Worm (Caenorhabditis elegans) whole organism, L4 larva: ENCODE measurements around the gene nkb-2.

Source experiments
- F26F4.8 ChIP-seq: fragments of 200-800 bp; sonication (Bioruptor generic); conservative IDR thresholded peaks from 2 replicates; pipeline ENCODE4 v1.3.6; 2022; ENCODE audit warnings: missing genetic modification characterization, missing compliant biosample characterization
- F37D6.2 ChIP-seq: sonication (generic microtip); optimal IDR thresholded peaks from 2 replicates; lab custom pipeline; 2016; ENCODE audit warnings: mild to moderate bottlenecking, missing genetic modification characterization, missing compliant biosample characterization
- R02D3.7 ChIP-seq: fragments of 150-350 bp; sonication (generic microtip); optimal IDR thresholded peaks from 3 replicates; lab custom pipeline; 2014; ENCODE audit warnings: missing biosample characterization, missing genetic modification characterization
- Y105C5A.15 ChIP-seq: fragments of 200-800 bp; sonication (Bioruptor generic); IDR thresholded peaks from 2 replicates; pipeline ENCODE4 v1.3.6; 2022; ENCODE audit warnings: missing genetic modification characterization, missing compliant biosample characterization
- ZK337.2 ChIP-seq: fragments of 200-800 bp; sonication (Bioruptor generic); IDR thresholded peaks from 2 replicates; pipeline ENCODE4 v1.3.6; 2022; ENCODE audit warnings: missing genetic modification reagents, missing genetic modification characterization, missing compliant biosample characterization
- aha-1 ChIP-seq: fragments of 150-350 bp; peaks from one replicate; lab custom pipeline; 2014; ENCODE audit warnings: missing biosample characterization, missing genetic modification characterization
- ceh-62 ChIP-seq: sonication (generic microtip); optimal IDR thresholded peaks from 2 replicates; lab custom pipeline; 2017; ENCODE audit warnings: missing biosample characterization, missing genetic modification characterization
- ces-1 ChIP-seq: fragments of 150-350 bp; sonication (generic microtip); optimal IDR thresholded peaks from 4 replicates; lab custom pipeline; 2014; ENCODE audit warnings: missing biosample characterization, missing genetic modification reagents, missing genetic modification characterization
- dmd-8 ChIP-seq: fragments of 200-800 bp; sonication (Bioruptor generic); IDR thresholded peaks from 2 replicates; pipeline ENCODE4 v1.3.6; 2022; ENCODE audit warnings: missing genetic modification characterization, missing compliant biosample characterization
- dve-1 ChIP-seq: sonication (generic microtip); optimal IDR thresholded peaks from 2 replicates; lab custom pipeline; 2017; ENCODE audit warnings: antibody characterized with exemption, mild to moderate bottlenecking, missing genetic modification characterization, missing compliant biosample characterization; ENCODE audit not compliant: insufficient read depth
- egl-27 ChIP-seq: sonication (generic microtip); optimal IDR thresholded peaks from 3 replicates; lab custom pipeline; 2017; ENCODE audit warnings: missing biosample characterization, missing genetic modification reagents, missing genetic modification characterization
- egl-43 ChIP-seq: fragments of 200-800 bp; sonication (Bioruptor generic); IDR thresholded peaks from 2 replicates; pipeline ENCODE4 v1.3.6; 2022; ENCODE audit warnings: missing genetic modification reagents, missing genetic modification characterization, missing compliant biosample characterization
- fkh-10 ChIP-seq: fragments of 150-350 bp; optimal IDR thresholded peaks from 2 replicates; lab custom pipeline; 2014; ENCODE audit warnings: missing biosample characterization, missing genetic modification reagents, missing genetic modification characterization
- hif-1 ChIP-seq, 2 experiments: sonication (generic microtip); optimal IDR thresholded peaks; 2 replicates each; lab custom pipeline; 2016 to 2017; ENCODE audit warnings: missing compliant biosample characterization in 2 of 2, missing genetic modification characterization in 2 of 2, missing genetic modification reagents in 2 of 2, missing genotype in 2 of 2, mild to moderate bottlenecking in 1 of 2
- lin-1 ChIP-seq: fragments of 200-800 bp; sonication (Bioruptor generic); IDR thresholded peaks from 2 replicates; pipeline ENCODE4 v1.3.6; 2022; ENCODE audit warnings: missing genetic modification reagents, missing genetic modification characterization, missing compliant biosample characterization
- lin-15B ChIP-seq: fragments of 150-350 bp; sonication (generic microtip); optimal IDR thresholded peaks from 3 replicates; lab custom pipeline; 2014; ENCODE audit warnings: missing biosample characterization, missing genetic modification characterization
- lin-29 ChIP-seq: fragments of 200-800 bp; sonication (Bioruptor generic); IDR thresholded peaks from 2 replicates; pipeline ENCODE4 v1.3.6; 2022; ENCODE audit warnings: missing genetic modification reagents, missing genetic modification characterization, missing compliant biosample characterization
- lin-38 ChIP-seq: fragments of 200-800 bp; sonication (Bioruptor generic); IDR thresholded peaks from 2 replicates; pipeline ENCODE4 v1.3.6; 2022; ENCODE audit warnings: missing genetic modification reagents, missing genetic modification characterization, missing compliant biosample characterization
- nhr-11 ChIP-seq: fragments of 150-350 bp; optimal IDR thresholded peaks from 2 replicates; lab custom pipeline; 2014; ENCODE audit warnings: missing biosample characterization, missing genetic modification characterization
- nhr-237 ChIP-seq: sonication (generic microtip); optimal IDR thresholded peaks from 2 replicates; lab custom pipeline; 2017; ENCODE audit warnings: missing biosample characterization, missing genetic modification characterization
- nhr-76 ChIP-seq: fragments of 150-350 bp; optimal IDR thresholded peaks from 2 replicates; lab custom pipeline; 2014; ENCODE audit warnings: missing biosample characterization, missing genetic modification characterization
- php-3 ChIP-seq: fragments of 200-800 bp; sonication (Bioruptor generic); IDR thresholded peaks from 2 replicates; pipeline ENCODE4 v1.3.6; 2022; ENCODE audit warnings: missing genetic modification reagents, missing genetic modification characterization, missing compliant biosample characterization
- pqm-1 ChIP-seq: sonication (generic microtip); optimal IDR thresholded peaks from 2 replicates; lab custom pipeline; 2017; ENCODE audit warnings: missing biosample characterization, missing genetic modification characterization
- rbr-2 ChIP-seq: sonication (generic microtip); optimal IDR thresholded peaks from 2 replicates; lab custom pipeline; 2016; ENCODE audit warnings: missing genotype, missing genetic modification characterization, missing compliant biosample characterization
- set-16 ChIP-seq: fragments of 200-800 bp; sonication (Bioruptor generic); IDR thresholded peaks from 2 replicates; pipeline ENCODE4 v1.3.6; 2022; ENCODE audit warnings: missing genetic modification reagents, missing genetic modification characterization, missing compliant biosample characterization
- tra-1 ChIP-seq: fragments of 200-800 bp; sonication (Bioruptor generic); IDR thresholded peaks from 2 replicates; pipeline ENCODE4 v1.3.6; 2022; ENCODE audit warnings: missing genetic modification reagents, missing genetic modification characterization, missing compliant biosample characterization
- unc-39 ChIP-seq: sonication (generic microtip); optimal IDR thresholded peaks from 2 replicates; lab custom pipeline; 2017; ENCODE audit warnings: missing biosample characterization, missing genetic modification characterization
- unc-62 ChIP-seq, 3 experiments: fragments of 150-350 bp in 1 of 3; sonication (generic microtip); optimal IDR thresholded peaks in 2 of 3; peaks in 1 of 3; 1 replicate in 1 of 3; 2 replicates in 2 of 3; lab custom pipeline; 2014 to 2017; ENCODE audit warnings: missing biosample characterization in 3 of 3, missing genetic modification characterization in 3 of 3, missing genetic modification reagents in 3 of 3, missing genotype in 1 of 3
- ztf-11 ChIP-seq: fragments of 150-350 bp; optimal IDR thresholded peaks from 2 replicates; lab custom pipeline; 2014; ENCODE audit warnings: missing biosample characterization, missing genetic modification characterization

Gene nkb-2

DNA sequence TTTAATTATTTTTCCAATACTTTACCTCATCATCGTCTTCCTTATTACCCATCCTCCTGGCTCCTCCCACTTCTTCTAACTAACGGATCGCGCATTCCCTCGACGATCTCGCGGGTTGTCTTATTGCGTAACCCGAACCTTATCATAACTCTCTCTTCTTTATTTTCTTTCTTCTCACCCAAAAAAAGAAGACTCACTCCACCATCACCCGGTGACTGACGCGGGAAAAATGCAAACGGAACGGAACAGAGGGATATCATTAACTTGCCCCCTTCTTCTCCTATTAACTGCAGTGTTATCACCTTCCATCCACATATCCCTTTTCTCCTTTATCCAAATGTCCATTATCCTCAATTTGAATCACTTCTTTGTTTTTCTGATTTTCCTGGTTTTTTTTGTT lies 20.7 kb upstream of the nkb-2 start:
- no peak for TF ChIP-seq lin-38 (GFP tag; lab: Robert Waterston, UW)
- TF ChIP-seq unc-39 (tag; lab: Kevin White, UChicago): no peak
- no peak for TF ChIP-seq ceh-62 (tag; lab: Kevin White, UChicago)

DNA sequence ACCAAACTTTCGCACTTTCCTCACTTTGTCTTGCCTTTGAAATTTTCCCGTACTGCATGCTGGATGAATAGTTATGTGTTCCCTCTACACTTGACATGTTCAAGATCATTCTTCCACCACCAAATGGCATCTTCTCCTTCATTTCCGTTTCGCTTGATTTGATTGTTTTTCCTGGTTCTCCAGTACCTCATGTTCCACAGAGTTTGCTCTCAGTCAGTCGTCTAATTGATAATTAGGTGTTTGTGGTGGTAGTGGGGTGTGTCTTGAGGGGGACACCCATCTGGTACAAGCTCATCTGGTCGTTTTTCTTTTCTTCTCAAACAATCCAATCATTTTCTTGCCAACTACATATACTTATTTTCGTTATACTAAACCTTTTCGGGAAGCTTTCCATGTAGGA lies 19.7 kb upstream of the nkb-2 start:
- TF ChIP-seq rbr-2: no peak
- TF ChIP-seq nhr-11 (tag; lab: Kevin White, UChicago): no peak
- no peak for TF ChIP-seq F37D6.2 (tag; lab: Kevin White, UChicago)
- no peak for TF ChIP-seq lin-38 (GFP tag; lab: Robert Waterston, UW)
- no peak for TF ChIP-seq lin-1 (GFP tag; lab: Robert Waterston, UW)
- no peak for TF ChIP-seq pqm-1 (tag; lab: Kevin White, UChicago)
- no peak for TF ChIP-seq hif-1 (tag; optimal IDR thresholded peaks at IDR 0.05; lab: Kevin White, UChicago)
- TF ChIP-seq egl-43 (GFP tag; lab: Robert Waterston, UW): no peak
- no peak for TF ChIP-seq nhr-237 (tag; lab: Kevin White, UChicago)
- no peak for TF ChIP-seq Y105C5A.15
- TF ChIP-seq ZK337.2: no peak
- no peak for TF ChIP-seq F26F4.8 (GFP tag; lab: Robert Waterston, UW)
- TF ChIP-seq dmd-8 (GFP tag; lab: Robert Waterston, UW): no peak
- TF ChIP-seq R02D3.7 (tag; lab: Kevin White, UChicago): no peak
- TF ChIP-seq ztf-11: no peak
- no peak for TF ChIP-seq dve-1 (tag; lab: Kevin White, UChicago)
- no peak for TF ChIP-seq tra-1 (GFP tag; lab: Robert Waterston, UW)

DNA sequence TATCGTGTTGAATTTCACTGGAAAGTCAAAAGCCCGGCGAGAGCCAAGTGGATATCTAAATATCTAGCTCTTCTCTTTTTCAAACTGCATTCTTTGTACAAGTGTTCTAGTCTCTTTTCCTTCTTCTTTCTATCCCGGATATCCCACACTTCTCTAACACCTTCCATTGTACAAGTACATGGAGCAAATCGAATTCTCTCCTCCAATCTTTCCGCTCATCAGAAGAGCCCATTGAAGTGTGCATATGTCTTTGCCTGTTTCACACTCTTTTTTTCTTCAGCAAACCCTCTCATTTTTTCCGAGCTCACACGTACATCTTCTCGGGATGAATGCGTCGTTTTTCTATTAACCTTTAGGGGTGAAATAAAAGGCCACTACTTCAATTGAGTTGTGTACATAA lies 17.3 kb upstream of the nkb-2 start:
- TF ChIP-seq fkh-10 (GFP tag; lab: Kevin White, UChicago) (peak; percentile 67), ces-1 (GFP tag; lab: Kevin White, UChicago) (peak; percentile 81), ztf-11 (no peak)

DNA sequence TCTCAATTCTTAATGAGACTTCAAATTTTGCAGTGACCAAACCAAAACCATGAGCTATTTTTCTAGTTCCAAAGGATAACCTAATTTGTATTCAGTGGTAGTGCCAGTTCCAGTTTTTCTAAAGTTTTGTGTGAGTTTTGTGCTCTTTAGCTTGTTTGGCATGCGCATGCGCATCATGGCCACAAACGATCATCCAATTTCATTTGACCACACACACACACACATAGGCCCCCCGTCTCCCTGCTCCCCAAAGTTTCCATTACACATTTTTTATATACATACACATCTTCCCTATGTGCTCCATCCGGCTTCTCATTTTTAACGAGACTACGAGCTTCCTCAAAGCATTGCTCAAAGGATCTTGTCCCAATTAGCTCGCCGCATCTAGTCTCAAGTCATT lies 16.3 kb upstream of the nkb-2 start:
- TF ChIP-seq lin-29 (GFP tag; lab: Robert Waterston, UW) (no peak), aha-1 (tag; lab: Kevin White, UChicago) (peak; percentile 81)

DNA sequence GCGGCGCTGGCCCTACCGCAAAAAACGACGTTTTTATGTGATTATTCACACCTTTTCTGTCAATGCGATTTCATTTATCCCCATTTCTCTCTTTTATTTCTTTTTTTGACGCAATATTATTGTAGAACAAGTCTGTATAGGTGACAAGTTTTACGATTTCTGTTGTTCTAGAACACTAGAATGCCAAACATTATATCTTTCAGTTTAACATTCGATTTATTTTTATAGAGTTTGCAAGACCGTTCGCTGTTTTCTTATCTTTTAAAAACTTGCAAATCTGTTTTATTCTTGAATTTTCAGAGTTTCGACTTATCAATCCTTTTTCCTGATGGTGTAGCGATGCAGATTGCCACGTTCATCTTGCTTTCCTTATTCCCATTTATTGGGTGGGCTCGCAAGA lies 14.7 kb upstream of the nkb-2 start, which contains the start of gene efn-2:
Gene efn-2, plus strand, starts transcription at position 301 of the 400 bp plus-strand sequence.
- TF ChIP-seq aha-1 (tag; lab: Kevin White, UChicago) (peak; percentile 3), egl-27 (tag; lab: Kevin White, UChicago) (no peak)
- TF ChIP-seq, all 104 proteins: peak for 1

DNA sequence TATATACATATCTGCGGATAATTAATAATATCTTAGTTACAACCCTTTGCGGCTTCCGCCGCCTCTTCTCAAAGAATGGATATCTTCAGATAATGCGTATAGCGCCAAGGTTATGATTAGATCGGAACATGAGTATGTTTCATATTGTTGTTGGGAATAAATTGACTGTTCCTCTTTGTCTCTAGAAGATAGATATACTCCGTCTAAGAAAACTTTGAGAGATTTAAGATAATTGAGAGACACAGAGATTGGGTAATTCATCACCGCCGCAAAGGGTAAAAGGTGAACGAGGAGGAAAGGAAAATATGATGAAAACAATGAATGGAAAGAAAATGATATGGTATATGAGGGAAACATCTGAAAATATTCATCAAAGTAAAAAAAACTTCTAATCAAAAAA lies 14.1 kb upstream of the nkb-2 start:
- TF ChIP-seq set-16 (GFP tag; lab: Robert Waterston, UW) (no peak), unc-62 (GFP tag; optimal IDR thresholded peaks at IDR 0.05 in 1 of 2; lab: Kevin White, UChicago) (peak in 1 of 2 experiments; percentile 24), unc-62 (tag; optimal IDR thresholded peaks at IDR 0.05; lab: Kevin White, UChicago) (no peak)
- TF ChIP-seq, all 104 proteins: peak for 1

DNA sequence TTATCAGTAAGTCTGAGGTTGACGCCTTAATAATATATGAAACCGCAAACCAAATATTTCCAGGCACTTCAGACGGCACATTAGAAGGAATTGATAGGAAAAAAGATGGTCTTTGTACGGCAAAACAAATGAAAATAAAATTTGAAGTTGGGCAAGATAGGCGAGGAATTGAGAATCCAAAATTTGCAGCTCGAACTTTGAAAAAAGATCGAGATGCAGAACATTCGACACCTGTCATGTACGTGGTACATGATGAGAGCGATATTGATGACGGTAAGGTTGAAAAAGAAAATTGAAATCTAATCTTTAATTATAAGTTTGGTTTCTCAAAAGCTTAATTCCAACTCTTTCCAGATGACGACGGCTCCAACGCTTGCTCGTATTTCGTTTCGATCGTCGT lies 13.1 kb upstream of the nkb-2 start:
- TF ChIP-seq lin-15B (tag; lab: Kevin White, UChicago) (no peak), php-3 (GFP tag; lab: Robert Waterston, UW) (no peak), nhr-76 (tag; lab: Kevin White, UChicago) (no peak), aha-1 (tag; lab: Kevin White, UChicago) (peak; percentile 91), ceh-62 (tag; lab: Kevin White, UChicago) (no peak)
